Worm (Caenorhabditis elegans) whole organism, late embryonic: ENCODE measurements around the gene flp-4.

ENCODE experiments used
- F13H6.1 ChIP-seq: sonication (generic microtip); optimal IDR thresholded peaks from 2 replicates; lab custom pipeline; 2016; ENCODE audit warnings: missing genetic modification characterization, missing compliant biosample characterization
- ama-1 ChIP-seq: fragments of 150-350 bp; optimal IDR thresholded peaks from 2 replicates; lab custom pipeline; 2014
- ceh-30 ChIP-seq: fragments of 150-350 bp; optimal IDR thresholded peaks from 2 replicates; lab custom pipeline; 2014; ENCODE audit warnings: missing biosample characterization, missing genetic modification characterization
- ceh-45 ChIP-seq: fragments of 200-800 bp; sonication (Bioruptor generic); IDR thresholded peaks from 2 replicates; pipeline ENCODE4 v1.3.6; 2022; ENCODE audit warnings: missing genetic modification reagents, missing genetic modification characterization, missing compliant biosample characterization
- ceh-48 ChIP-seq: sonication (generic microtip); optimal IDR thresholded peaks from 2 replicates; lab custom pipeline; 2016; ENCODE audit warnings: missing genetic modification characterization, inconsistent platforms, missing compliant biosample characterization
- elt-4 ChIP-seq: sonication (generic microtip); optimal IDR thresholded peaks from 2 replicates; lab custom pipeline; 2016; ENCODE audit warnings: missing genetic modification characterization, missing compliant biosample characterization
- eyg-1 ChIP-seq: sonication (generic microtip); optimal IDR thresholded peaks from 2 replicates; lab custom pipeline; 2016; ENCODE audit warnings: missing genotype, missing genetic modification characterization, missing compliant biosample characterization
- gmeb-2 ChIP-seq: sonication (generic microtip); optimal IDR thresholded peaks from 2 replicates; lab custom pipeline; 2016; ENCODE audit warnings: missing genetic modification characterization, inconsistent platforms, missing compliant biosample characterization
- hlh-13 ChIP-seq: fragments of 200-800 bp; sonication (Bioruptor generic); optimal IDR thresholded peaks from 2 replicates; lab custom pipeline; 2018; ENCODE audit warnings: mild to moderate bottlenecking, missing genetic modification characterization, missing compliant biosample characterization
- madf-2 ChIP-seq: sonication (generic microtip); optimal IDR thresholded peaks from 2 replicates; lab custom pipeline; 2017; ENCODE audit warnings: missing genetic modification characterization, missing compliant biosample characterization
- pax-1 ChIP-seq: fragments of 150-350 bp; optimal IDR thresholded peaks from 2 replicates; lab custom pipeline; 2014; ENCODE audit warnings: missing biosample characterization, missing genetic modification characterization
- sox-4 ChIP-seq: sonication (generic microtip); optimal IDR thresholded peaks from 2 replicates; lab custom pipeline; 2017; ENCODE audit warnings: mild to moderate bottlenecking, missing genetic modification characterization, inconsistent platforms, missing compliant biosample characterization

DNA sequence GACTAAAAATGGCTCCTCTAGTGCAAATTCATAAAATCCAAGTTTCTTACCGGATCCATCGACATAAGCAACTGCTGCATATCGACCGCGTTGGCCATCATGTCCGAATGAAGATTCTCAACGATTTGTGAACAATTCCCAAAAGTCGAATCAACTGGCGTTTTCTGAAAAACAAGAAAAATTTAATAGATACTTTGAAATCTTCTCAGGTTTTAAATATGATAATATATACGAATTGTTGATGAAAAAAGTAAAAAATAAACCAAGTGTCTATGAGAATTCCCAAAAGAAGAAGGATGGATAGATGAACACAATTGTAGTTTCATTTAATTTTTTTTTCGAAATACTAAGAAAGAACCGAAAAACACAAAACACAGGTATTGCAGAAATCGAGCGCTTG is 19.1 kb downstream of the flp-4 start, which contains the start of gene die-1:
- TF ChIP-seq sox-4 (tag; lab: Kevin White, UChicago) (no peak), pax-1 (tag; lab: Kevin White, UChicago) (no peak), eyg-1 (tag; lab: Kevin White, UChicago) (no peak), F13H6.1 (no peak), gmeb-2 (tag; lab: Kevin White, UChicago) (no peak), ceh-45 (GFP tag; lab: Robert Waterston, UW) (no peak), ceh-48 (no peak), hlh-13 (GFP tag; lab: Kevin White, UChicago) (no peak), elt-4 (tag; lab: Kevin White, UChicago) (no peak), ama-1 (lab: Kevin White, UChicago) (no peak), madf-2 (tag; lab: Kevin White, UChicago) (no peak), ceh-30 (tag; lab: Kevin White, UChicago) (no peak)
